Worm (Caenorhabditis elegans) whole organism, L1 larva: ENCODE data around the gene Y37D8A.2.

Experiments
- aha-1 ChIP-seq: fragments of 150-350 bp; optimal IDR thresholded peaks from 2 replicates; lab custom pipeline; 2014; ENCODE audit warnings: missing biosample characterization, missing genetic modification characterization
- fkh-10 ChIP-seq: sonication (generic microtip); optimal IDR thresholded peaks from 2 replicates; lab custom pipeline; 2017; ENCODE audit warnings: missing biosample characterization, missing genetic modification reagents, missing genetic modification characterization
- fos-1 ChIP-seq: fragments of 150-350 bp; optimal IDR thresholded peaks from 2 replicates; lab custom pipeline; 2014; ENCODE audit warnings: missing biosample characterization, missing genetic modification characterization

DNA sequence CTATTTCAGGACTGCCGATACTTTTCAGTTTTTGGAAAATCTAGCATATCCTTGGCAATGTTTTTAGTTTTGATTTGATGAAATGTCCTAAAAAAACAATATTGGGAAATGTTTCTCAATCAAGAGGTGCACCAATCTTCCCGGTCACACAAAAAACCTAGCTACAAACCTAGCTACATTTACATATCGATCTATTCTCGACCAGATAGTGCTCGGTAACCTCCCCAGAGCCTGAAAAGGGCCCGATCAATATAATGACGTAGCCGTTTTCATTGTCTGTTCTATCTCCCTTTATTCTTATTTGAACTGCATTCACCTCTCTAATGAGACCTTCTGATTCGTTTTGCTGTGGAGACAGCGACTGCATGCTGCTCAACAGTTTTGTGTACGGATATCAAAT, 12.3 kb upstream of the Y37D8A.2 start, which contains the start of gene BE10.3:
- TF ChIP-seq aha-1 (tag; lab: Kevin White, UChicago) (no peak), fos-1 (tag; lab: Kevin White, UChicago) (no peak), fkh-10 (GFP tag; lab: Kevin White, UChicago) (no peak)
